Worm (Caenorhabditis elegans) whole organism, L4/young adult: ENCODE data around the gene dkf-2.

Experiments used
- W03F9.2 ChIP-seq: fragments of 150-350 bp; optimal IDR thresholded peaks from 2 replicates; lab custom pipeline; 2014; ENCODE audit warnings: missing biosample characterization, missing genetic modification characterization
- dao-5 ChIP-seq: sonication (generic microtip); optimal IDR thresholded peaks from 2 replicates; lab custom pipeline; 2016; ENCODE audit warnings: missing genotype, missing genetic modification characterization, moderate library complexity, missing compliant biosample characterization
- him-1 ChIP-seq: sonication (generic microtip); optimal IDR thresholded peaks from 2 replicates; lab custom pipeline; 2016; ENCODE audit warnings: missing genotype, missing genetic modification reagents, missing genetic modification characterization, missing compliant biosample characterization

- TF ChIP-seq W03F9.2 (tag; lab: Kevin White, UChicago) (no peak), dao-5 (tag; lab: Kevin White, UChicago) (no peak), him-1 (tag; lab: Kevin White, UChicago) (no peak)
Measured at ce11 chrV:16780554-16780953, 33.1 kb downstream of the dkf-2 start.
